Fruit fly (Drosophila melanogaster) whole organism, embryonic: ENCODE results near the gene Glg1.

Experiments
- Adf1 ChIP-seq: fragments of 200-800 bp; sonication (Bioruptor generic); IDR thresholded peaks from 2 replicates; pipeline ENCODE4 v1.3.6; 2022; ENCODE audit warnings: missing biosample characterization, missing genetic modification characterization
- CG10462 ChIP-seq: fragments of 200-800 bp; sonication (Bioruptor generic); optimal IDR thresholded peaks from 2 replicates; lab custom pipeline; 2016; ENCODE audit warnings: missing biosample characterization, missing genetic modification characterization
- CG12769 ChIP-seq: fragments of 200-800 bp; sonication (Bioruptor generic); optimal IDR thresholded peaks from 2 replicates; lab custom pipeline; 2019; ENCODE audit warnings: missing biosample characterization, mild to moderate bottlenecking, missing genetic modification characterization, moderate library complexity
- CG13123 ChIP-seq: fragments of 200-800 bp; sonication (Bioruptor generic); optimal IDR thresholded peaks from 2 replicates; lab custom pipeline; 2016; ENCODE audit warnings: missing biosample characterization, missing genetic modification characterization
- CG14050 ChIP-seq: fragments of 200-800 bp; sonication (Bioruptor generic); IDR thresholded peaks from 3 replicates; pipeline ENCODE4 v1.3.6; 2022; ENCODE audit warnings: missing biosample characterization, missing genetic modification characterization
- CG15269 ChIP-seq: fragments of 200-800 bp; sonication (Bioruptor generic); optimal IDR thresholded peaks from 2 replicates; lab custom pipeline; 2018; ENCODE audit warnings: missing biosample characterization, mild to moderate bottlenecking, missing genetic modification characterization, moderate library complexity
- CG15514 ChIP-seq: fragments of 200-800 bp; sonication (Bioruptor generic); optimal IDR thresholded peaks from 3 replicates; lab custom pipeline; 2017; ENCODE audit warnings: missing biosample characterization, missing genetic modification characterization, mild to moderate bottlenecking, moderate library complexity, missing genetic modification reagents
- CG18011 ChIP-seq: fragments of 200-800 bp; sonication (Bioruptor generic); optimal IDR thresholded peaks from 2 replicates; lab custom pipeline; 2017; ENCODE audit warnings: missing biosample characterization, missing genetic modification characterization, mild to moderate bottlenecking, moderate library complexity, missing genotype
- CG2129 ChIP-seq: fragments of 200-800 bp; sonication (Bioruptor generic); IDR thresholded peaks from 2 replicates; pipeline ENCODE4 v1.3.6; 2022; ENCODE audit warnings: missing biosample characterization, missing genetic modification characterization; ENCODE audit not compliant: partially characterized antibody
- CG30403 ChIP-seq: fragments of 200-800 bp; sonication (Bioruptor generic); optimal IDR thresholded peaks from 3 replicates; lab custom pipeline; 2016; ENCODE audit warnings: missing biosample characterization, missing genetic modification characterization
- CG3995 ChIP-seq: fragments of 200-800 bp; sonication (Bioruptor generic); optimal IDR thresholded peaks from 3 replicates; lab custom pipeline; 2016; ENCODE audit warnings: missing biosample characterization, missing genetic modification characterization
- CG5180 ChIP-seq: fragments of 200-800 bp; sonication (Bioruptor generic); optimal IDR thresholded peaks from 3 replicates; lab custom pipeline; 2017; ENCODE audit warnings: missing biosample characterization, missing genetic modification characterization, mild to moderate bottlenecking, moderate library complexity, missing genetic modification reagents
- CG6654 ChIP-seq: fragments of 200-800 bp; sonication (Bioruptor generic); optimal IDR thresholded peaks from 2 replicates; lab custom pipeline; 2017; ENCODE audit warnings: missing biosample characterization, mild to moderate bottlenecking, missing genetic modification characterization
- CG6813 ChIP-seq: fragments of 200-800 bp; sonication (Bioruptor generic); optimal IDR thresholded peaks from 2 replicates; lab custom pipeline; 2017; ENCODE audit warnings: missing biosample characterization, missing genetic modification characterization, mild to moderate bottlenecking, moderate library complexity, missing genetic modification reagents
- CG7963 ChIP-seq: fragments of 200-800 bp; sonication (Bioruptor generic); IDR thresholded peaks from 3 replicates; pipeline ENCODE4 v1.3.6; 2022; ENCODE audit warnings: missing biosample characterization, missing genetic modification characterization; ENCODE audit not compliant: partially characterized antibody
- D19A ChIP-seq: fragments of 200-800 bp; optimal IDR thresholded peaks from 3 replicates; lab custom pipeline; 2019; ENCODE audit warnings: missing biosample characterization, mild to moderate bottlenecking, missing genetic modification characterization, moderate library complexity
- Dbx ChIP-seq: fragments of 200-800 bp; sonication (Bioruptor generic); IDR thresholded peaks from 3 replicates; pipeline ENCODE4 v1.3.6; 2022; ENCODE audit warnings: missing biosample characterization, missing genetic modification characterization
- Dip2 ChIP-seq: fragments of 200-800 bp; sonication (Bioruptor generic); IDR thresholded peaks from 2 replicates; pipeline ENCODE4 v1.3.6; 2022; ENCODE audit warnings: missing biosample characterization, missing genetic modification characterization
- Dref ChIP-seq: fragments of 200-800 bp; sonication (Bioruptor generic); IDR thresholded peaks from 2 replicates; pipeline ENCODE4 v1.3.6; 2022; ENCODE audit warnings: missing biosample characterization, missing genetic modification characterization
- Gsc ChIP-seq: fragments of 200-800 bp; sonication (Bioruptor generic); IDR thresholded peaks from 2 replicates; pipeline ENCODE4 v1.3.6; 2022; ENCODE audit warnings: missing biosample characterization, missing genetic modification characterization
- HLH4C ChIP-seq: fragments of 200-800 bp; sonication (Bioruptor generic); IDR thresholded peaks from 3 replicates; pipeline ENCODE4 v1.3.6; 2022; ENCODE audit warnings: missing biosample characterization, missing genetic modification characterization; ENCODE audit not compliant: partially characterized antibody
- Hmx ChIP-seq: fragments of 200-800 bp; sonication (Bioruptor generic); optimal IDR thresholded peaks from 2 replicates; lab custom pipeline; 2016; ENCODE audit warnings: missing biosample characterization, missing genetic modification characterization
- Meics ChIP-seq: fragments of 200-800 bp; sonication (Bioruptor generic); optimal IDR thresholded peaks from 2 replicates; lab custom pipeline; 2017; ENCODE audit warnings: missing biosample characterization, mild to moderate bottlenecking, missing genetic modification characterization
- Myb ChIP-seq: fragments of 200-800 bp; sonication (Bioruptor generic); optimal IDR thresholded peaks from 2 replicates; lab custom pipeline; 2016; ENCODE audit warnings: missing biosample characterization, missing genetic modification characterization
- NFAT ChIP-seq: fragments of 200-800 bp; sonication (Bioruptor generic); IDR thresholded peaks from 2 replicates; pipeline ENCODE4 v1.3.6; 2022; ENCODE audit warnings: missing biosample characterization, missing genetic modification characterization
- NfI ChIP-seq: fragments of 200-800 bp; sonication (Bioruptor generic); optimal IDR thresholded peaks from 3 replicates; lab custom pipeline; 2018; ENCODE audit warnings: missing biosample characterization, mild to moderate bottlenecking, missing genetic modification characterization, moderate library complexity
- Pdp1 ChIP-seq, 2 experiments: fragments of 200-800 bp; sonication (Bioruptor generic); optimal IDR thresholded peaks; 3 replicates each; lab custom pipeline; 2016; ENCODE audit warnings: missing biosample characterization in 2 of 2, missing genetic modification characterization in 2 of 2, mild to moderate bottlenecking in 1 of 2, moderate library complexity in 1 of 2
- Rfx ChIP-seq: fragments of 200-800 bp; sonication (Bioruptor generic); IDR thresholded peaks from 2 replicates; pipeline ENCODE4 v1.3.6; 2022; ENCODE audit warnings: missing biosample characterization, missing genetic modification characterization
- Sry-δ ChIP-seq: fragments of 200-800 bp; sonication (Bioruptor generic); optimal IDR thresholded peaks from 2 replicates; lab custom pipeline; 2016; ENCODE audit warnings: missing biosample characterization, missing genetic modification characterization
- ap ChIP-seq: fragments of 200-800 bp; sonication (Bioruptor generic); IDR thresholded peaks from 2 replicates; pipeline ENCODE4 v1.3.6; 2022; ENCODE audit warnings: missing biosample characterization, missing genetic modification characterization
- btn ChIP-seq: fragments of 200-800 bp; sonication (Bioruptor generic); optimal IDR thresholded peaks from 2 replicates; lab custom pipeline; 2016; ENCODE audit warnings: missing biosample characterization, missing genetic modification characterization
- dimm ChIP-seq: fragments of 200-800 bp; sonication (Bioruptor generic); IDR thresholded peaks from 2 replicates; pipeline ENCODE4 v1.3.6; 2022; ENCODE audit warnings: missing biosample characterization, missing genetic modification characterization
- dm ChIP-seq: fragments of 200-800 bp; sonication (Bioruptor generic); optimal IDR thresholded peaks from 3 replicates; lab custom pipeline; 2016; ENCODE audit warnings: missing biosample characterization, missing genetic modification characterization
- hb ChIP-seq: fragments of 200-800 bp; sonication (Bioruptor generic); IDR thresholded peaks from 3 replicates; pipeline ENCODE4 v1.3.6; 2022; ENCODE audit warnings: missing biosample characterization, missing genetic modification characterization; ENCODE audit not compliant: partially characterized antibody
- knrl ChIP-seq: fragments of 200-800 bp; sonication (Bioruptor generic); IDR thresholded peaks from 3 replicates; pipeline ENCODE4 v1.3.6; 2022; ENCODE audit warnings: missing biosample characterization, missing genetic modification characterization; ENCODE audit not compliant: partially characterized antibody
- lilli ChIP-seq: fragments of 200-800 bp; sonication (Bioruptor generic); optimal IDR thresholded peaks from 3 replicates; lab custom pipeline; 2016; ENCODE audit warnings: missing biosample characterization, missing genetic modification characterization
- pfk ChIP-seq: fragments of 200-800 bp; sonication (Bioruptor generic); optimal IDR thresholded peaks from 2 replicates; lab custom pipeline; 2018; ENCODE audit warnings: missing biosample characterization, mild to moderate bottlenecking, missing genetic modification characterization, moderate library complexity
- ranshi ChIP-seq: fragments of 200-800 bp; sonication (Bioruptor generic); IDR thresholded peaks from 2 replicates; pipeline ENCODE4 v1.3.6; 2022; ENCODE audit warnings: missing biosample characterization, missing genetic modification characterization
- row ChIP-seq: fragments of 200-800 bp; sonication (Bioruptor generic); IDR thresholded peaks from 3 replicates; pipeline ENCODE4 v1.3.6; 2022; ENCODE audit warnings: missing biosample characterization, missing genetic modification characterization
- seq ChIP-seq: fragments of 200-800 bp; sonication (Bioruptor generic); IDR thresholded peaks from 2 replicates; pipeline ENCODE4 v1.3.6; 2022; ENCODE audit warnings: missing biosample characterization, missing genetic modification characterization
- sim ChIP-seq: fragments of 200-800 bp; sonication (Bioruptor generic); IDR thresholded peaks from 2 replicates; pipeline ENCODE4 v1.3.6; 2022; ENCODE audit warnings: missing biosample characterization, missing genetic modification characterization
- sisA ChIP-seq: fragments of 200-800 bp; sonication (Bioruptor generic); IDR thresholded peaks from 2 replicates; pipeline ENCODE4 v1.3.6; 2022; ENCODE audit warnings: missing biosample characterization, missing genetic modification characterization
- slp2 ChIP-seq: fragments of 200-800 bp; sonication (Bioruptor generic); optimal IDR thresholded peaks from 2 replicates; lab custom pipeline; 2016; ENCODE audit warnings: missing biosample characterization, missing genetic modification characterization
- sob ChIP-seq: fragments of 200-800 bp; sonication (Bioruptor generic); IDR thresholded peaks from 2 replicates; pipeline ENCODE4 v1.3.6; 2022; ENCODE audit warnings: missing biosample characterization, missing genetic modification characterization
- sug ChIP-seq: fragments of 200-800 bp; optimal IDR thresholded peaks from 2 replicates; lab custom pipeline; 2019; ENCODE audit warnings: missing biosample characterization, mild to moderate bottlenecking, missing genetic modification characterization, moderate library complexity
- tap ChIP-seq: fragments of 200-800 bp; optimal IDR thresholded peaks from 3 replicates; lab custom pipeline; 2019; ENCODE audit warnings: missing biosample characterization, mild to moderate bottlenecking, missing genetic modification characterization, moderate library complexity
- tio ChIP-seq: fragments of 200-800 bp; sonication (Bioruptor generic); optimal IDR thresholded peaks from 2 replicates; lab custom pipeline; 2017; ENCODE audit warnings: missing biosample characterization, missing genetic modification characterization, inconsistent platforms
- usp ChIP-seq: fragments of >200 bp; optimal IDR thresholded peaks from 2 replicates; lab custom pipeline; 2017; ENCODE audit warnings: missing biosample characterization, missing genetic modification characterization

Glg1 gene

DNA sequence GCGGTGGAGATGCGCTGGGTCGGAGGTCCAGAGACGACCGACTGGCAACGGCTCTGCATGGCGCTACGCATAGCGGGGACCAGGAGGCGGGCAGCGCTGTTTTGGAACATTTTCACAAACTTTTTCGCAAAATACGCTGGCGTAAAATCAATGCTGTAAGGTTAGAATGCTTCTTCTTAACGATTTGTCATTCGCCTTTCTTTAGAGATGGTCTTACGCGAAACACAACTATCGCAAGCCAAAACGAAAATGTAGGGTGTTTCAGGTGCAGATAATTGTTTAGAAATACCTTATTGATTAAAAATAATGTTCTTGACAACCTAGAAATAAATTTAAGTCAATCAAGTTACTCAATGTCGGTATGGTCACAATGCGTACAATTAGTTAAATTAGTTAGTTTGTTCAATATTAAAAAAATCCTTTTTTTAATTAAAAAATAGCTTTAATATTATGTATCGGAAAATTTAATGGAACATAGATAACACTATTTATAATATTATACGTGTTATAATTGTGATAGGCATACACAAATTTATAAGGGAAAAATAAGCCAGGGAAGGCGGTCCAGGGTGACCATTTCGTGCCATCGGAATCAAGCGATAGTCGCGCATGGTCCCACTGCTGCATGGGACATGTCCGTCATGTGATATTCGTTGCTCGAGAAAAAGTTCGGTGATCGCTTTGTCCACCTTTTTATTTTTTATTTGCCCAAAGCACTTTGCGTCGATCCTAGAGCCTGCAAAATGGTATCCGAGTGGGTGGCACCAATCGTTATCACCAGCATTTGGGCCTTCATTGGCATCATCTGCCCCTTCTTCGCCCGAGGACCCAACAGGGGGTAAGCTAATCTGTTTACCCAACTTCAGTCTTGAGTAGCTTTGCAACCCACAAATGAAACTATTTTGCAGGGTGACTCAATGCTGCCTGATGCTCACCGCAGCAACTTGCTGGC lies 32.2 kb upstream of the Glg1 start, which contains the start of the genes COX8 and VhaM9.7-b (continued):
- TF ChIP-seq CG14050 (no peak; the same call in 2 of the 3 replicates), CG12769 (tag; lab: Kevin White, UChicago) (peak; percentile 56), Meics (GFP tag; lab: Kevin White, UChicago) (no peak), tio (peak; percentile 27), btn (GFP tag; lab: Kevin White, UChicago) (no peak), lilli (GFP tag; lab: Kevin White, UChicago) (peak; percentile 80), row (GFP tag; lab: Robert Waterston, UW) (peak; percentile 91), Dbx (GFP tag; lab: Robert Waterston, UW) (0 out of 3 replicates have a peak, but pooled peaks have one; percentile 48), ap (GFP tag; lab: Robert Waterston, UW) (no peak), CG7963 (GFP tag; lab: Robert Waterston, UW) (peak; percentile 33; the same call in 1 of the 3 replicates), CG30403 (GFP tag; lab: Kevin White, UChicago) (peak; percentile 81), CG15269 (tag; lab: Kevin White, UChicago) (no peak), tap (no peak), pfk (GFP tag; lab: Kevin White, UChicago) (peak; percentile 24), Gsc (GFP tag; lab: Robert Waterston, UW) (no peak), Adf1 (GFP tag; lab: Robert Waterston, UW) (no peak), Rfx (peak; percentile 74), usp (GFP tag; lab: Kevin White, UChicago) (no peak), dm (GFP tag; lab: Kevin White, UChicago) (peak; percentile 12), CG5180 (GFP tag; lab: Kevin White, UChicago) (no peak), CG13123 (GFP tag; lab: Kevin White, UChicago) (peak; percentile 45), Myb (GFP tag; lab: Kevin White, UChicago) (no peak), CG3995 (GFP tag; lab: Kevin White, UChicago) (peak; percentile 55), ranshi (GFP tag; lab: Robert Waterston, UW) (peak; percentile 73), Sry-δ (GFP tag; lab: Kevin White, UChicago) (peak; percentile 93), CG2129 (no peak; the same call in 1 of the 2 replicates), sisA (GFP tag; lab: Robert Waterston, UW) (no peak), CG18011 (GFP tag; lab: Kevin White, UChicago) (peak; percentile 76), sug (tag; lab: Kevin White, UChicago) (peak; percentile 78), sim (GFP tag; lab: Robert Waterston, UW) (no peak), CG10462 (GFP tag; lab: Kevin White, UChicago) (peak; percentile 42), HLH4C (peak; percentile 60; the same call in 2 of the 3 replicates), CG15514 (no peak), CG6813 (no peak), NfI (GFP tag; lab: Kevin White, UChicago) (peak; percentile 65), D19A (tag; lab: Kevin White, UChicago) (no peak), NFAT (no peak; the same call in 1 of the 2 replicates), sob (GFP tag; lab: Robert Waterston, UW) (peak; percentile 67), dimm (GFP tag; lab: Robert Waterston, UW) (no peak), Dip2 (no peak), seq (GFP tag; lab: Robert Waterston, UW) (no peak), CG6654 (GFP tag; lab: Kevin White, UChicago) (no peak), hb (0 out of 3 replicates have a peak, but pooled peaks have one; percentile 54), Pdp1 (GFP tag; optimal IDR thresholded peaks at IDR 0.05; lab: Kevin White, UChicago) (peak; percentile 51 to 99), Dref (GFP tag; lab: Robert Waterston, UW) (no peak; the same call in none of the 2 replicates), knrl (peak; percentile 74), Hmx (no peak), slp2 (GFP tag; lab: Kevin White, UChicago) (peak; percentile 2)
